Fruit fly (Drosophila melanogaster) whole organism, embryonic: Measurements from ENCODE around the gene Tailor.

Source experiments
- Ada2b ChIP-seq: fragments of 200-800 bp; sonication (Bioruptor generic); IDR thresholded peaks from 2 replicates; pipeline ENCODE4 v1.3.6; 2022; ENCODE audit warnings: missing biosample characterization, missing genetic modification characterization
- Adf1 ChIP-seq: fragments of 200-800 bp; sonication (Bioruptor generic); IDR thresholded peaks from 2 replicates; pipeline ENCODE4 v1.3.6; 2022; ENCODE audit warnings: missing biosample characterization, missing genetic modification characterization
- Bgb ChIP-seq: fragments of 200-800 bp; sonication (Bioruptor generic); IDR thresholded peaks from 2 replicates; pipeline ENCODE4 v1.3.6; 2022; ENCODE audit warnings: missing biosample characterization, missing genetic modification characterization; ENCODE audit not compliant: partially characterized antibody
- Bteb2 ChIP-seq: fragments of 200-800 bp; sonication (Bioruptor generic); optimal IDR thresholded peaks from 2 replicates; lab custom pipeline; 2016; ENCODE audit warnings: missing biosample characterization, missing genetic modification characterization
- C15 ChIP-seq: fragments of 200-800 bp; sonication (Bioruptor generic); IDR thresholded peaks from 3 replicates; pipeline ENCODE4 v1.3.6; 2022; ENCODE audit warnings: missing biosample characterization, missing genetic modification characterization
- CG10274 ChIP-seq: fragments of 200-800 bp; sonication (Bioruptor generic); optimal IDR thresholded peaks from 3 replicates; lab custom pipeline; 2017; ENCODE audit warnings: missing biosample characterization, mild to moderate bottlenecking, missing genetic modification characterization
- CG10321 ChIP-seq: fragments of 200-800 bp; sonication (Bioruptor generic); IDR thresholded peaks from 2 replicates; pipeline ENCODE4 v1.3.6; 2022; ENCODE audit warnings: missing biosample characterization, missing genetic modification characterization
- CG11456 ChIP-seq: fragments of 200-800 bp; sonication (Bioruptor generic); IDR thresholded peaks from 3 replicates; pipeline ENCODE4 v1.3.6; 2022; ENCODE audit warnings: missing biosample characterization, missing genetic modification characterization
- CG12155 ChIP-seq: fragments of 200-800 bp; sonication (Bioruptor generic); optimal IDR thresholded peaks from 3 replicates; lab custom pipeline; 2016; ENCODE audit warnings: missing biosample characterization, missing genetic modification characterization
- CG15479 ChIP-seq: fragments of 200-800 bp; sonication (Bioruptor generic); optimal IDR thresholded peaks from 3 replicates; lab custom pipeline; 2019; ENCODE audit warnings: missing biosample characterization, mild to moderate bottlenecking, missing genetic modification characterization, moderate library complexity
- CG15601 ChIP-seq: fragments of 200-800 bp; sonication (Bioruptor generic); optimal IDR thresholded peaks from 3 replicates; lab custom pipeline; 2019; ENCODE audit warnings: missing biosample characterization, mild to moderate bottlenecking, missing genetic modification characterization, moderate library complexity
- CG1603 ChIP-seq: fragments of 200-800 bp; sonication (Bioruptor generic); optimal IDR thresholded peaks from 2 replicates; lab custom pipeline; 2019; ENCODE audit warnings: missing biosample characterization, mild to moderate bottlenecking, missing genetic modification characterization, moderate library complexity
- CG16863 ChIP-seq: fragments of 200-800 bp; sonication (Bioruptor generic); optimal IDR thresholded peaks from 3 replicates; lab custom pipeline; 2016; ENCODE audit warnings: missing biosample characterization, missing genetic modification characterization
- CG18011 ChIP-seq: fragments of 200-800 bp; sonication (Bioruptor generic); optimal IDR thresholded peaks from 2 replicates; lab custom pipeline; 2017; ENCODE audit warnings: missing biosample characterization, missing genetic modification characterization, mild to moderate bottlenecking, moderate library complexity, missing genotype
- CG18764 ChIP-seq: fragments of 200-800 bp; sonication (Bioruptor generic); optimal IDR thresholded peaks from 3 replicates; lab custom pipeline; 2016; ENCODE audit warnings: missing biosample characterization, missing genetic modification characterization
- CG2120 ChIP-seq: fragments of 200-800 bp; sonication (Bioruptor generic); optimal IDR thresholded peaks from 3 replicates; lab custom pipeline; 2016; ENCODE audit warnings: missing biosample characterization, missing genetic modification characterization
- CG2202 ChIP-seq: fragments of 200-800 bp; sonication (Bioruptor generic); optimal IDR thresholded peaks from 2 replicates; lab custom pipeline; 2018; ENCODE audit warnings: missing biosample characterization, mild to moderate bottlenecking, missing genetic modification characterization
- CG31224 ChIP-seq: fragments of 200-800 bp; sonication (Bioruptor generic); IDR thresholded peaks from 2 replicates; pipeline ENCODE4 v1.3.6; 2022; ENCODE audit warnings: missing biosample characterization, missing genetic modification characterization
- CG32532 ChIP-seq: fragments of 200-800 bp; sonication (Bioruptor generic); IDR thresholded peaks from 2 replicates; pipeline ENCODE4 v1.3.6; 2022; ENCODE audit warnings: missing biosample characterization, missing genetic modification characterization
- CG3726 ChIP-seq: fragments of 200-800 bp; sonication (Bioruptor generic); IDR thresholded peaks from 3 replicates; pipeline ENCODE4, ENCODE4 v1.3.6; 2022; ENCODE audit warnings: missing biosample characterization, missing genetic modification characterization
- CG3847 ChIP-seq: fragments of 200-800 bp; sonication (Bioruptor generic); IDR thresholded peaks from 2 replicates; pipeline ENCODE4 v1.3.6; 2022; ENCODE audit warnings: missing biosample characterization, missing genetic modification characterization
- CG7987 ChIP-seq: fragments of 200-800 bp; sonication (Bioruptor generic); optimal IDR thresholded peaks from 2 replicates; lab custom pipeline; 2018; ENCODE audit warnings: missing biosample characterization, mild to moderate bottlenecking, missing genetic modification characterization, moderate library complexity
- CG9932 ChIP-seq: fragments of 200-800 bp; sonication (Bioruptor generic); IDR thresholded peaks from 2 replicates; pipeline ENCODE4 v1.3.6; 2022; ENCODE audit warnings: missing biosample characterization, missing genetic modification characterization
- CkIIα-i1 ChIP-seq: fragments of 200-800 bp; sonication (Bioruptor generic); IDR thresholded peaks from 2 replicates; pipeline ENCODE4 v1.3.6; 2022; ENCODE audit warnings: missing biosample characterization, missing genetic modification characterization
- Deaf1 ChIP-seq: fragments of 200-800 bp; optimal IDR thresholded peaks from 3 replicates; lab custom pipeline; 2019; ENCODE audit warnings: missing biosample characterization, mild to moderate bottlenecking, missing genetic modification characterization, moderate library complexity
- Ets97D ChIP-seq: fragments of 200-800 bp; sonication (Bioruptor generic); optimal IDR thresholded peaks from 3 replicates; lab custom pipeline; 2016; ENCODE audit warnings: missing biosample characterization, missing genetic modification characterization
- Fer2 ChIP-seq: fragments of 200-800 bp; sonication (Bioruptor generic); optimal IDR thresholded peaks from 2 replicates; lab custom pipeline; 2018; ENCODE audit warnings: missing biosample characterization, mild to moderate bottlenecking, missing genetic modification characterization, moderate library complexity
- HmgD ChIP-seq: fragments of 200-800 bp; sonication (Bioruptor generic); optimal IDR thresholded peaks from 3 replicates; lab custom pipeline; 2016; ENCODE audit warnings: missing biosample characterization, missing genetic modification characterization
- Hmr ChIP-seq: fragments of 200-800 bp; sonication (Bioruptor generic); optimal IDR thresholded peaks from 3 replicates; lab custom pipeline; 2017; ENCODE audit warnings: mild to moderate bottlenecking, missing biosample characterization, missing genetic modification reagents, missing genetic modification characterization
- Max ChIP-seq: fragments of 200-800 bp; sonication (Bioruptor generic); optimal IDR thresholded peaks from 2 replicates; lab custom pipeline; 2016; ENCODE audit warnings: missing biosample characterization, mild to moderate bottlenecking, missing genetic modification characterization
- Opbp ChIP-seq: fragments of 200-800 bp; sonication (Bioruptor generic); IDR thresholded peaks from 3 replicates; pipeline ENCODE4 v1.3.6; 2022; ENCODE audit warnings: missing biosample characterization, missing genetic modification characterization; ENCODE audit not compliant: partially characterized antibody
- Pdp1 ChIP-seq, 2 experiments: fragments of 200-800 bp; sonication (Bioruptor generic); optimal IDR thresholded peaks; 3 replicates each; lab custom pipeline; 2016; ENCODE audit warnings: missing biosample characterization in 2 of 2, missing genetic modification characterization in 2 of 2, mild to moderate bottlenecking in 1 of 2, moderate library complexity in 1 of 2
- bsh ChIP-seq, 2 experiments: fragments of 200-800 bp; sonication (Bioruptor generic); optimal IDR thresholded peaks; 2 replicates each; lab custom pipeline; 2017 to 2018; ENCODE audit warnings: mild to moderate bottlenecking in 2 of 2, missing biosample characterization in 2 of 2, missing genetic modification characterization in 2 of 2, moderate library complexity in 1 of 2
- dm ChIP-seq: fragments of 200-800 bp; sonication (Bioruptor generic); optimal IDR thresholded peaks from 3 replicates; lab custom pipeline; 2016; ENCODE audit warnings: missing biosample characterization, missing genetic modification characterization
- gce ChIP-seq: fragments of 200-800 bp; sonication (Bioruptor generic); IDR thresholded peaks from 3 replicates; pipeline ENCODE4 v1.3.6; 2022; ENCODE audit warnings: missing biosample characterization, missing genetic modification characterization
- grau ChIP-seq: fragments of 200-800 bp; optimal IDR thresholded peaks from 3 replicates; lab custom pipeline; 2019; ENCODE audit warnings: missing biosample characterization, mild to moderate bottlenecking, missing genetic modification characterization, moderate library complexity
- gsb-n ChIP-seq: fragments of 200-800 bp; sonication (Bioruptor generic); optimal IDR thresholded peaks from 3 replicates; lab custom pipeline; 2018; ENCODE audit warnings: missing biosample characterization, mild to moderate bottlenecking, missing genetic modification characterization
- h ChIP-seq: fragments of >200 bp; optimal IDR thresholded peaks from 2 replicates; lab custom pipeline; 2017
- insv ChIP-seq, 2 experiments: fragments of 200-800 bp; sonication (Bioruptor generic); optimal IDR thresholded peaks; 3 replicates each; lab custom pipeline; 2016 to 2018; ENCODE audit warnings: missing biosample characterization in 2 of 2, missing genetic modification characterization in 2 of 2
- kay ChIP-seq: fragments of 200-800 bp; sonication (Bioruptor generic); optimal IDR thresholded peaks from 2 replicates; lab custom pipeline; 2016; ENCODE audit warnings: missing biosample characterization, missing genetic modification characterization
- nau ChIP-seq: fragments of 200-800 bp; sonication (Bioruptor generic); optimal IDR thresholded peaks from 3 replicates; lab custom pipeline; 2017; ENCODE audit warnings: missing biosample characterization, mild to moderate bottlenecking, missing genetic modification characterization, missing genetic modification reagents
- nerfin-2 ChIP-seq: fragments of 200-800 bp; sonication (Bioruptor generic); IDR thresholded peaks from 2 replicates; pipeline ENCODE4 v1.3.6; 2022; ENCODE audit warnings: missing biosample characterization, missing genetic modification characterization; ENCODE audit not compliant: partially characterized antibody
- nmo ChIP-seq: fragments of 200-800 bp; sonication (Bioruptor generic); optimal IDR thresholded peaks from 2 replicates; lab custom pipeline; 2018; ENCODE audit warnings: missing biosample characterization, mild to moderate bottlenecking, missing genetic modification characterization, moderate library complexity
- ro ChIP-seq: fragments of 200-800 bp; sonication (Bioruptor generic); IDR thresholded peaks from 2 replicates; pipeline ENCODE4 v1.3.6; 2022; ENCODE audit warnings: missing biosample characterization, missing genetic modification characterization
- sens ChIP-seq: fragments of 200-800 bp; sonication (Bioruptor generic); peaks from one replicate; lab custom pipeline; 2016; ENCODE audit warnings: missing biosample characterization, missing genetic modification characterization
- slbo ChIP-seq: fragments of 200-800 bp; sonication (Bioruptor generic); IDR thresholded peaks from 2 replicates; pipeline ENCODE4 v1.3.6; 2022; ENCODE audit warnings: missing biosample characterization, missing genetic modification characterization
- tx ChIP-seq: fragments of 200-800 bp; sonication (Bioruptor generic); optimal IDR thresholded peaks from 2 replicates; lab custom pipeline; 2016; ENCODE audit warnings: missing biosample characterization, missing genetic modification characterization
- unpg ChIP-seq: fragments of 200-800 bp; sonication (Bioruptor generic); optimal IDR thresholded peaks from 3 replicates; lab custom pipeline; 2018; ENCODE audit warnings: missing biosample characterization, mild to moderate bottlenecking, missing genetic modification characterization, moderate library complexity
- wek ChIP-seq: fragments of 200-800 bp; sonication (Bioruptor generic); optimal IDR thresholded peaks from 3 replicates; lab custom pipeline; 2018; ENCODE audit warnings: missing biosample characterization, mild to moderate bottlenecking, missing genetic modification characterization, moderate library complexity
- zen ChIP-seq: fragments of 200-800 bp; sonication (Bioruptor generic); optimal IDR thresholded peaks from 3 replicates; lab custom pipeline; 2018; ENCODE audit warnings: missing biosample characterization, mild to moderate bottlenecking, missing genetic modification characterization, moderate library complexity

The Tailor gene

dm6 chr3R:7074297-7075114 lies 11.4 kb downstream of the Tailor start, which contains the start of the genes Ufl1 and CG1943 (continued):
- TF ChIP-seq grau (tag; lab: Kevin White, UChicago): no peak
- TF ChIP-seq sens (GFP tag; lab: Kevin White, UChicago): peak; percentile 91
- no peak for TF ChIP-seq Ada2b (GFP tag; lab: Robert Waterston, UW)
- no peak for TF ChIP-seq CG7987 (GFP tag; lab: Kevin White, UChicago)
- no peak for TF ChIP-seq CG3726 (GFP tag; lab: Robert Waterston, UW)
- peak in 1 of 2 experiments; percentile 35 for TF ChIP-seq bsh (GFP tag; optimal IDR thresholded peaks at IDR 0.05; lab: Kevin White, UChicago)
- TF ChIP-seq Ets97D: peak; percentile 60
- peak; percentile 65 for TF ChIP-seq nmo (GFP tag; lab: Kevin White, UChicago)
- no peak for TF ChIP-seq CG18764
- peak; percentile 56 for TF ChIP-seq HmgD (GFP tag; lab: Kevin White, UChicago)
- TF ChIP-seq Hmr (GFP tag; lab: Kevin White, UChicago): peak; percentile 72
- no peak for TF ChIP-seq Adf1
- no peak for TF ChIP-seq CG31224 (GFP tag; lab: Robert Waterston, UW)
- TF ChIP-seq unpg (GFP tag; lab: Kevin White, UChicago): no peak
- peak; percentile 96 for TF ChIP-seq CG15601
- TF ChIP-seq CG10274 (GFP tag; lab: Kevin White, UChicago): no peak
- TF ChIP-seq CG9932: no peak
- no peak for TF ChIP-seq Bgb (GFP tag; lab: Robert Waterston, UW)
- TF ChIP-seq CG18011: no peak
- peak; percentile 74 for TF ChIP-seq nau
- no peak for TF ChIP-seq ro
- TF ChIP-seq Deaf1 (tag; lab: Kevin White, UChicago): no peak
- no peak for TF ChIP-seq nerfin-2
- TF ChIP-seq C15 (GFP tag; lab: Robert Waterston, UW): no peak
- TF ChIP-seq tx (GFP tag; lab: Kevin White, UChicago): no peak
- TF ChIP-seq insv (GFP tag; optimal IDR thresholded peaks at IDR 0.05; lab: Kevin White, UChicago): peak in 1 of 2 experiments; percentile 31
- peak; percentile 27 for TF ChIP-seq CG2120 (GFP tag; lab: Kevin White, UChicago)
- peak; percentile 25 for TF ChIP-seq Max (GFP tag; lab: Kevin White, UChicago)
- no peak for TF ChIP-seq gce (GFP tag; lab: Robert Waterston, UW)
- no peak for TF ChIP-seq Fer2 (tag; lab: Kevin White, UChicago)
- no peak for TF ChIP-seq CkIIα-i1
- no peak for TF ChIP-seq CG32532 (GFP tag; lab: Robert Waterston, UW)
- peak; percentile 35 for TF ChIP-seq CG1603 (tag; lab: Kevin White, UChicago)
- TF ChIP-seq CG12155: no peak
- TF ChIP-seq gsb-n (tag; lab: Kevin White, UChicago): no peak
- TF ChIP-seq CG3847 (GFP tag; lab: Robert Waterston, UW): no peak
- no peak for TF ChIP-seq kay (GFP tag; lab: Kevin White, UChicago)
- no peak for TF ChIP-seq slbo
- peak; percentile 69 for TF ChIP-seq dm (GFP tag; lab: Kevin White, UChicago)
- TF ChIP-seq h (lab: Kevin White, UChicago): no peak
- no peak for TF ChIP-seq CG16863
- no peak for TF ChIP-seq CG11456 (GFP tag; lab: Robert Waterston, UW)
- no peak for TF ChIP-seq CG10321 (GFP tag; lab: Robert Waterston, UW)
- peak; percentile 8 for TF ChIP-seq zen (tag; lab: Kevin White, UChicago)
- no peak for TF ChIP-seq Opbp (GFP tag; lab: Robert Waterston, UW)
- TF ChIP-seq Pdp1 (GFP tag; optimal IDR thresholded peaks at IDR 0.05; lab: Kevin White, UChicago): peak in 1 of 2 experiments; percentile 55
- peak; percentile 34 for TF ChIP-seq CG15479 (GFP tag; lab: Kevin White, UChicago)
- no peak for TF ChIP-seq CG2202 (tag; lab: Kevin White, UChicago)
- peak; percentile 5 for TF ChIP-seq wek
- TF ChIP-seq Bteb2 (GFP tag; lab: Kevin White, UChicago): no peak
